Fruit fly (Drosophila melanogaster) whole organism, embryonic: ENCODE data around the gene CG7916.

Experiments used
- ATbp ChIP-seq: fragments of 200-800 bp; sonication (Bioruptor generic); optimal IDR thresholded peaks from 2 replicates; lab custom pipeline; 2017; ENCODE audit warnings: missing biosample characterization, mild to moderate bottlenecking, missing genetic modification characterization, missing genetic modification reagents
- Asciz ChIP-seq: fragments of 200-800 bp; sonication (Bioruptor generic); optimal IDR thresholded peaks from 2 replicates; lab custom pipeline; 2017; ENCODE audit warnings: missing biosample characterization, mild to moderate bottlenecking, missing genetic modification characterization, missing genetic modification reagents
- Atf-2 ChIP-seq: fragments of 200-800 bp; sonication (Bioruptor generic); optimal IDR thresholded peaks from 2 replicates; lab custom pipeline; 2016; ENCODE audit warnings: missing biosample characterization, missing genetic modification characterization
- Awh ChIP-seq: fragments of 200-800 bp; sonication (Bioruptor generic); IDR thresholded peaks from 2 replicates; pipeline ENCODE4, ENCODE4 v1.3.6; 2022; ENCODE audit warnings: missing biosample characterization, missing genetic modification characterization
- CG11723 ChIP-seq: fragments of 200-800 bp; sonication (Bioruptor generic); optimal IDR thresholded peaks from 2 replicates; lab custom pipeline; 2017; ENCODE audit warnings: missing biosample characterization, mild to moderate bottlenecking, missing genetic modification characterization
- CG1233 ChIP-seq: fragments of 200-800 bp; sonication (Bioruptor generic); optimal IDR thresholded peaks from 4 replicates; lab custom pipeline; 2018; ENCODE audit warnings: missing biosample characterization, mild to moderate bottlenecking, missing genetic modification characterization
- CG12391 ChIP-seq: fragments of 200-800 bp; sonication (Bioruptor generic); optimal IDR thresholded peaks from 3 replicates; lab custom pipeline; 2018; ENCODE audit warnings: missing biosample characterization, mild to moderate bottlenecking, missing genetic modification characterization, moderate library complexity
- CG13296 ChIP-seq: fragments of 200-800 bp; sonication (Bioruptor generic); optimal IDR thresholded peaks from 3 replicates; lab custom pipeline; 2018; ENCODE audit warnings: missing biosample characterization, mild to moderate bottlenecking, missing genetic modification characterization
- CG14710 ChIP-seq: fragments of 200-800 bp; sonication (Bioruptor generic); optimal IDR thresholded peaks from 3 replicates; lab custom pipeline; 2019; ENCODE audit warnings: missing biosample characterization, mild to moderate bottlenecking, missing genetic modification characterization, moderate library complexity
- CG16863 ChIP-seq: fragments of 200-800 bp; sonication (Bioruptor generic); optimal IDR thresholded peaks from 3 replicates; lab custom pipeline; 2016; ENCODE audit warnings: missing biosample characterization, missing genetic modification characterization
- CG1792 ChIP-seq: fragments of 200-800 bp; sonication (Bioruptor generic); optimal IDR thresholded peaks from 2 replicates; lab custom pipeline; 2016; ENCODE audit warnings: missing biosample characterization, missing genetic modification characterization
- CG18599 ChIP-seq: fragments of 200-800 bp; sonication (Bioruptor generic); optimal IDR thresholded peaks from 3 replicates; lab custom pipeline; 2017; ENCODE audit warnings: missing biosample characterization, missing genetic modification characterization, mild to moderate bottlenecking, moderate library complexity, missing genetic modification reagents
- CG2712 ChIP-seq: fragments of 200-800 bp; optimal IDR thresholded peaks from 3 replicates; lab custom pipeline; 2019; ENCODE audit warnings: missing biosample characterization, mild to moderate bottlenecking, missing genetic modification characterization, moderate library complexity
- CG30403 ChIP-seq: fragments of 200-800 bp; sonication (Bioruptor generic); optimal IDR thresholded peaks from 3 replicates; lab custom pipeline; 2016; ENCODE audit warnings: missing biosample characterization, missing genetic modification characterization
- CG3407 ChIP-seq: fragments of 200-800 bp; sonication (Bioruptor generic); optimal IDR thresholded peaks from 2 replicates; lab custom pipeline; 2018; ENCODE audit warnings: missing biosample characterization, mild to moderate bottlenecking, missing genetic modification characterization
- CG34422 ChIP-seq: fragments of 200-800 bp; sonication (Bioruptor generic); IDR thresholded peaks from 3 replicates; pipeline ENCODE4 v1.3.6; 2022; ENCODE audit warnings: missing biosample characterization, missing genetic modification characterization
- CG4424 ChIP-seq: fragments of 200-800 bp; sonication (Bioruptor generic); optimal IDR thresholded peaks from 3 replicates; lab custom pipeline; 2016; ENCODE audit warnings: missing biosample characterization, missing genetic modification characterization
- CG6254 ChIP-seq: fragments of 200-800 bp; sonication (Bioruptor generic); optimal IDR thresholded peaks from 3 replicates; lab custom pipeline; 2017; ENCODE audit warnings: mild to moderate bottlenecking, missing biosample characterization, missing genetic modification reagents, missing genetic modification characterization
- CG7357 ChIP-seq: fragments of 200-800 bp; sonication (Bioruptor generic); IDR thresholded peaks from 3 replicates; pipeline ENCODE4 v1.3.6; 2022; ENCODE audit warnings: missing biosample characterization, missing genetic modification characterization
- CG7556 ChIP-seq: fragments of 200-800 bp; sonication (Bioruptor generic); optimal IDR thresholded peaks from 2 replicates; lab custom pipeline; 2017; ENCODE audit warnings: missing biosample characterization, mild to moderate bottlenecking, missing genetic modification characterization
- CG9437 ChIP-seq: fragments of 200-800 bp; sonication (Bioruptor generic); optimal IDR thresholded peaks from 2 replicates; lab custom pipeline; 2018; ENCODE audit warnings: missing biosample characterization, mild to moderate bottlenecking, missing genetic modification characterization
- D ChIP-seq, 2 experiments: fragments of 200-800 bp in 1 of 2; fragments of >200 bp in 1 of 2; sonication (Bioruptor generic) in 1 of 2; optimal IDR thresholded peaks; 2 replicates in 1 of 2; 3 replicates in 1 of 2; lab custom pipeline; 2017; ENCODE audit warnings: mild to moderate bottlenecking in 1 of 2, missing biosample characterization in 1 of 2, missing genetic modification characterization in 1 of 2, missing genetic modification reagents in 1 of 2
- D19A ChIP-seq: fragments of 200-800 bp; optimal IDR thresholded peaks from 3 replicates; lab custom pipeline; 2019; ENCODE audit warnings: missing biosample characterization, mild to moderate bottlenecking, missing genetic modification characterization, moderate library complexity
- Drgx ChIP-seq: fragments of 200-800 bp; sonication (Bioruptor generic); IDR thresholded peaks from 2 replicates; pipeline ENCODE4 v1.3.6; 2022; ENCODE audit warnings: missing biosample characterization, missing genetic modification characterization
- Elba2 ChIP-seq: fragments of 200-800 bp; sonication (Bioruptor generic); optimal IDR thresholded peaks from 3 replicates; lab custom pipeline; 2016; ENCODE audit warnings: missing biosample characterization, missing genetic modification characterization
- Fer1 ChIP-seq: fragments of 200-800 bp; sonication (Bioruptor generic); optimal IDR thresholded peaks from 2 replicates; lab custom pipeline; 2017; ENCODE audit warnings: missing biosample characterization, mild to moderate bottlenecking, missing genetic modification characterization
- Med ChIP-seq: fragments of 200-800 bp; sonication (Bioruptor generic); peaks from one replicate; lab custom pipeline; 2016; ENCODE audit warnings: missing biosample characterization, missing genetic modification characterization, mild to moderate bottlenecking, inconsistent platforms, moderate library complexity
- Poxn ChIP-seq: fragments of 200-800 bp; sonication (Bioruptor generic); IDR thresholded peaks from 2 replicates; pipeline ENCODE4 v1.3.6; 2022; ENCODE audit warnings: missing biosample characterization, missing genetic modification characterization
- Ptx1 ChIP-seq: fragments of 200-800 bp; sonication (Bioruptor generic); IDR thresholded peaks from 2 replicates; pipeline ENCODE4 v1.3.6; 2022; ENCODE audit warnings: missing biosample characterization, missing genetic modification characterization
- bowl ChIP-seq: fragments of 200-800 bp; sonication (Bioruptor generic); IDR thresholded peaks from 2 replicates; pipeline ENCODE4 v1.3.6; 2022; ENCODE audit warnings: missing biosample characterization, missing genetic modification characterization
- cad ChIP-seq: fragments of >200 bp; optimal IDR thresholded peaks from 2 replicates; lab custom pipeline; 2017; ENCODE audit warnings: missing biosample characterization, missing genetic modification characterization
- ci ChIP-seq: fragments of 200-800 bp; sonication (Bioruptor generic); IDR thresholded peaks from 3 replicates; pipeline ENCODE4 v1.3.6; 2022; ENCODE audit warnings: missing biosample characterization, missing genetic modification characterization
- dimm ChIP-seq: fragments of 200-800 bp; sonication (Bioruptor generic); IDR thresholded peaks from 2 replicates; pipeline ENCODE4 v1.3.6; 2022; ENCODE audit warnings: missing biosample characterization, missing genetic modification characterization
- dpn ChIP-seq, 2 experiments: fragments of 200-800 bp; sonication (Bioruptor generic); optimal IDR thresholded peaks; 3 replicates each; lab custom pipeline; 2016; ENCODE audit warnings: missing biosample characterization in 2 of 2, missing genetic modification characterization in 2 of 2
- fd96Cb ChIP-seq: fragments of 200-800 bp; sonication (Bioruptor generic); optimal IDR thresholded peaks from 2 replicates; lab custom pipeline; 2018; ENCODE audit warnings: missing biosample characterization, mild to moderate bottlenecking, missing genetic modification characterization, moderate library complexity
- fu2 ChIP-seq: fragments of 200-800 bp; sonication (Bioruptor generic); optimal IDR thresholded peaks from 2 replicates; lab custom pipeline; 2016; ENCODE audit warnings: missing biosample characterization, missing genetic modification characterization
- hb ChIP-seq: fragments of 200-800 bp; sonication (Bioruptor generic); IDR thresholded peaks from 3 replicates; pipeline ENCODE4 v1.3.6; 2022; ENCODE audit warnings: missing biosample characterization, missing genetic modification characterization; ENCODE audit not compliant: partially characterized antibody
- hkb ChIP-seq, 2 experiments: fragments of 200-800 bp in 1 of 2; fragments of >200 bp in 1 of 2; sonication (Bioruptor generic) in 1 of 2; IDR thresholded peaks in 1 of 2; optimal IDR thresholded peaks in 1 of 2; 2 replicates each; pipeline versions ENCODE4 v1.3.6 to Lab custom; 2017 to 2022; ENCODE audit warnings: missing biosample characterization in 1 of 2, missing genetic modification characterization in 1 of 2
- lmd ChIP-seq: fragments of 200-800 bp; sonication (Bioruptor generic); IDR thresholded peaks from 2 replicates; pipeline ENCODE4 v1.3.6; 2022; ENCODE audit warnings: missing biosample characterization, missing genetic modification characterization
- lola ChIP-seq, 3 experiments: fragments of >200 bp in 2 of 3; fragments of 200-800 bp in 1 of 3; sonication (Bioruptor generic) in 1 of 3; optimal IDR thresholded peaks; 2 replicates each; lab custom pipeline; 2017 to 2019; ENCODE audit warnings: missing biosample characterization in 3 of 3, missing genetic modification characterization in 3 of 3, mild to moderate bottlenecking in 1 of 3, moderate library complexity in 1 of 3
- nerfin-1 ChIP-seq: fragments of 200-800 bp; sonication (Bioruptor generic); optimal IDR thresholded peaks from 3 replicates; lab custom pipeline; 2019; ENCODE audit warnings: missing biosample characterization, mild to moderate bottlenecking, missing genetic modification characterization, moderate library complexity
- nmo ChIP-seq: fragments of 200-800 bp; sonication (Bioruptor generic); optimal IDR thresholded peaks from 2 replicates; lab custom pipeline; 2018; ENCODE audit warnings: missing biosample characterization, mild to moderate bottlenecking, missing genetic modification characterization, moderate library complexity
- phol ChIP-seq: fragments of 200-800 bp; sonication (Bioruptor generic); optimal IDR thresholded peaks from 3 replicates; lab custom pipeline; 2018; ENCODE audit warnings: missing biosample characterization, mild to moderate bottlenecking, missing genetic modification characterization, moderate library complexity
- prd ChIP-seq, 3 experiments: fragments of >200 bp in 2 of 3; fragments of 200-800 bp in 1 of 3; sonication (Bioruptor generic) in 1 of 3; optimal IDR thresholded peaks in 2 of 3; IDR thresholded peaks in 1 of 3; 2 replicates in 2 of 3; 3 replicates in 1 of 3; pipeline versions ENCODE4 v1.3.6 to Lab custom; 2017 to 2022; ENCODE audit warnings: missing biosample characterization in 1 of 3, missing genetic modification characterization in 1 of 3
- pros ChIP-seq: fragments of 200-800 bp; sonication (Bioruptor generic); optimal IDR thresholded peaks from 3 replicates; lab custom pipeline; 2019; ENCODE audit warnings: missing biosample characterization, mild to moderate bottlenecking, missing genetic modification characterization, moderate library complexity
- trem ChIP-seq: fragments of 200-800 bp; optimal IDR thresholded peaks from 3 replicates; lab custom pipeline; 2019; ENCODE audit warnings: missing biosample characterization, mild to moderate bottlenecking, missing genetic modification characterization, moderate library complexity
- trh ChIP-seq: fragments of 200-800 bp; sonication (Bioruptor generic); optimal IDR thresholded peaks from 2 replicates; lab custom pipeline; 2016; ENCODE audit warnings: missing biosample characterization, missing genetic modification characterization
- unpg ChIP-seq: fragments of 200-800 bp; sonication (Bioruptor generic); optimal IDR thresholded peaks from 3 replicates; lab custom pipeline; 2018; ENCODE audit warnings: missing biosample characterization, mild to moderate bottlenecking, missing genetic modification characterization, moderate library complexity

CG7916 gene

DNA sequence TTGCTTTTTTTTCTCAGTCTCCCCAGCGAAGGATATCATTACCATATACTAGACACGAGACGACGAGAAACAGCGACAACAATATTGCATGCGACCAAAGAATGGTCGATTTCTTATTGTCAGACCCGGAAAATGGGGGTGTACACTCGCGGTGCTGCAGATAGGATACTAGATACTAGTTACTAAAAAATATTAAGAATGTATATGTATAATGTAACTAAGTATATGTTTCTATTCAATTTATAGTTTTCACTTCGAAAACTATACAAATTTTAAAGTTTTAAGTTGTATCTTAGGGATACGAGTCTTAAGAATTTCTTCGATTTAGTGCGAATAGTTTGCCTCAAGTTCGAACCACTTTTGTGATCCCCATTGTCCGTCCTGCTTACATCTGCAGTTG lies 46.9 kb downstream of the CG7916 start (continued):
- TF ChIP-seq Poxn, result no peak
- TF ChIP-seq pros (GFP tag; lab: Kevin White, UChicago), result peak; percentile 51
- no peak for TF ChIP-seq prd (optimal IDR thresholded peaks at IDR 0.05; lab: Kevin White, UChicago)
- TF ChIP-seq prd (GFP tag; IDR thresholded peaks at IDR 0.05; lab: Robert Waterston, UW), result peak; percentile 25; the same call in 2 of the 3 replicates
- no peak for TF ChIP-seq D (optimal IDR thresholded peaks at IDR 0.05; lab: Kevin White, UChicago)
- TF ChIP-seq D (GFP tag; optimal IDR thresholded peaks at IDR 0.05; lab: Kevin White, UChicago), result peak; percentile 54
- TF ChIP-seq trem (tag; lab: Kevin White, UChicago), result peak; percentile 44
- peak; percentile 46 for TF ChIP-seq phol
- peak; percentile 41 for TF ChIP-seq fd96Cb (tag; lab: Kevin White, UChicago)
- peak; percentile 11 for TF ChIP-seq CG13296
- TF ChIP-seq CG18599, result peak; percentile 59
- no peak for TF ChIP-seq Atf-2 (GFP tag; lab: Kevin White, UChicago)
- TF ChIP-seq CG14710 (tag; lab: Kevin White, UChicago), result peak; percentile 40
- no peak for TF ChIP-seq fu2 (GFP tag; lab: Kevin White, UChicago)
- TF ChIP-seq CG3407 (GFP tag; lab: Kevin White, UChicago), result no peak
- TF ChIP-seq CG30403 (GFP tag; lab: Kevin White, UChicago), result peak; percentile 30
- no peak for TF ChIP-seq hb (GFP tag; lab: Robert Waterston, UW)
- peak; percentile 7 for TF ChIP-seq Asciz (GFP tag; lab: Kevin White, UChicago)
- 0 out of 2 replicates have a peak, but pooled peaks have one; percentile 35 for TF ChIP-seq Ptx1
- TF ChIP-seq ci, result peak; percentile 47; the same call in 1 of the 3 replicates
- TF ChIP-seq Drgx (GFP tag; lab: Robert Waterston, UW), result 0 out of 2 replicates have a peak, but pooled peaks have one; percentile 20
- peak; percentile 46 for TF ChIP-seq CG4424 (GFP tag; lab: Kevin White, UChicago)
- peak; percentile 50 for TF ChIP-seq ATbp (GFP tag; lab: Kevin White, UChicago)
- peak; percentile 22 for TF ChIP-seq Elba2 (GFP tag; lab: Kevin White, UChicago)
- TF ChIP-seq dimm (GFP tag; lab: Robert Waterston, UW), result 0 out of 2 replicates have a peak, but pooled peaks have one; percentile 26
- no peak for TF ChIP-seq CG7357 (GFP tag; lab: Robert Waterston, UW)
- TF ChIP-seq hkb (optimal IDR thresholded peaks at IDR 0.05; lab: Kevin White, UChicago), result no peak
- TF ChIP-seq hkb (GFP tag; IDR thresholded peaks at IDR 0.05; lab: Robert Waterston, UW), result 0 out of 2 replicates have a peak, but pooled peaks have one; percentile 13
- TF ChIP-seq CG2712 (tag; lab: Kevin White, UChicago), result peak; percentile 68
- peak; percentile 4 for TF ChIP-seq nerfin-1 (tag; lab: Kevin White, UChicago)
- TF ChIP-seq lmd, result peak; percentile 16; the same call in 1 of the 2 replicates
- peak in 1 of 3 experiments; percentile 29 for TF ChIP-seq lola (GFP tag; optimal IDR thresholded peaks at IDR 0.05; lab: Kevin White, UChicago)
- TF ChIP-seq unpg, result no peak
- no peak for TF ChIP-seq cad (GFP tag; lab: Kevin White, UChicago)
- TF ChIP-seq bowl, result 0 out of 2 replicates have a peak, but pooled peaks have one; percentile 14
- TF ChIP-seq CG12391 (tag; lab: Kevin White, UChicago), result peak; percentile 44
- peak in 1 of 2 experiments; percentile 14 for TF ChIP-seq dpn (GFP tag; optimal IDR thresholded peaks at IDR 0.05; lab: Kevin White, UChicago)
- peak; percentile 9 for TF ChIP-seq CG9437
- 0 out of 3 replicates have a peak, but pooled peaks have one; percentile 37 for TF ChIP-seq CG34422 (GFP tag; lab: Robert Waterston, UW)
- peak; percentile 40 for TF ChIP-seq Awh (GFP tag; lab: Robert Waterston, UW)
- TF ChIP-seq D19A (tag; lab: Kevin White, UChicago), result peak; percentile 66
- TF ChIP-seq Fer1 (GFP tag; lab: Kevin White, UChicago), result peak; percentile 58
- TF ChIP-seq CG1792 (GFP tag; lab: Kevin White, UChicago), result no peak
- no peak for TF ChIP-seq CG16863 (GFP tag; lab: Kevin White, UChicago)
- peak; percentile 23 for TF ChIP-seq CG1233 (GFP tag; lab: Kevin White, UChicago)
- TF ChIP-seq CG6254 (GFP tag; lab: Kevin White, UChicago), result peak; percentile 20
- no peak for TF ChIP-seq trh (GFP tag; lab: Kevin White, UChicago)
- peak; percentile 32 for TF ChIP-seq Med (GFP tag; lab: Kevin White, UChicago)
- TF ChIP-seq nmo (GFP tag; lab: Kevin White, UChicago), result peak; percentile 31
- TF ChIP-seq CG7556 (GFP tag; lab: Kevin White, UChicago), result peak; percentile 45
- no peak for TF ChIP-seq CG11723
